Fruit fly (Drosophila melanogaster): ENCODE measurements around the gene sls.

sls gene

dm6 chr3L:2115524-2116245 is at the start of gene sls (continued):
- TF ChIP-seq usp (GFP tag; optimal IDR thresholded peaks at IDR 0.05) = no peak
- peak; percentile 91 for TF ChIP-seq Deaf1 (tag; optimal IDR thresholded peaks at IDR 0.05)
- TF ChIP-seq NK7.1 (GFP tag; optimal IDR thresholded peaks at IDR 0.05) = peak; percentile 82
- peak; percentile 75 for TF ChIP-seq Gsc (GFP tag; IDR thresholded peaks at IDR 0.05)
- TF ChIP-seq emc (GFP tag; optimal IDR thresholded peaks at IDR 0.05) = peak; percentile 83
- TF ChIP-seq dimm (GFP tag; IDR thresholded peaks at IDR 0.05) = peak; percentile 80
- TF ChIP-seq CG18262 (tag; optimal IDR thresholded peaks at IDR 0.05) = peak; percentile 89
- peak; percentile 68; the same call in 1 of the 2 replicates for TF ChIP-seq sim (GFP tag; IDR thresholded peaks at IDR 0.05)
- no peak for TF ChIP-seq Sin3A (optimal IDR thresholded peaks at IDR 0.05)
- peak in 1 of 3 experiments; percentile 91 for TF ChIP-seq lola (GFP tag; optimal IDR thresholded peaks at IDR 0.05)
- peak; percentile 87 for TF ChIP-seq CG31441 (GFP tag; IDR thresholded peaks at IDR 0.05)
- TF ChIP-seq unc-4 (GFP tag; IDR thresholded peaks at IDR 0.05; ENCODE audit: partially characterized antibody) = no peak
- TF ChIP-seq Dip3 (GFP tag; optimal IDR thresholded peaks at IDR 0.05) = peak; percentile 91
- peak; percentile 93 for TF ChIP-seq slbo (GFP tag; IDR thresholded peaks at IDR 0.05)
- TF ChIP-seq CG12744 (GFP tag; optimal IDR thresholded peaks at IDR 0.05) = peak; percentile 89
- TF ChIP-seq Oaz (GFP tag; IDR thresholded peaks at IDR 0.05) = peak; percentile 72
- no peak for TF ChIP-seq hkb (optimal IDR thresholded peaks at IDR 0.05)
- TF ChIP-seq hkb (GFP tag; IDR thresholded peaks at IDR 0.05) = peak; percentile 90
- TF ChIP-seq her (GFP tag; optimal IDR thresholded peaks at IDR 0.05) = peak; percentile 87
- peak; percentile 90 for TF ChIP-seq Dek (tag; optimal IDR thresholded peaks at IDR 0.05)
- TF ChIP-seq chm (GFP tag; IDR thresholded peaks at IDR 0.05) = peak; percentile 94
- TF ChIP-seq danr (GFP tag; IDR thresholded peaks at IDR 0.05) = peak; percentile 84
- TF ChIP-seq gcm (GFP tag; optimal IDR thresholded peaks at IDR 0.05) = peak; percentile 81
- peak; percentile 27 for TF ChIP-seq CG17186 (GFP tag; optimal IDR thresholded peaks at IDR 0.05)
- peak; percentile 70 for TF ChIP-seq Lhr (GFP tag; optimal IDR thresholded peaks at IDR 0.05)
- peak; percentile 94 for TF ChIP-seq Sox102F (GFP tag; optimal IDR thresholded peaks at IDR 0.05)
- peak; percentile 90 for TF ChIP-seq Awh (GFP tag; IDR thresholded peaks at IDR 0.05)
- TF ChIP-seq exex (tag; optimal IDR thresholded peaks at IDR 0.05) = peak; percentile 74
- TF ChIP-seq pho (GFP tag; optimal IDR thresholded peaks at IDR 0.05) = peak; percentile 92
- TF ChIP-seq ATbp (GFP tag; optimal IDR thresholded peaks at IDR 0.05) = peak; percentile 82
- peak; percentile 70 for TF ChIP-seq Hand (GFP tag; optimal IDR thresholded peaks at IDR 0.05)
- peak; percentile 91 for TF ChIP-seq CG2712 (tag; optimal IDR thresholded peaks at IDR 0.05)
- TF ChIP-seq CG4282 (GFP tag; optimal IDR thresholded peaks at IDR 0.05) = peak; percentile 88
- TF ChIP-seq CG7271 (tag; optimal IDR thresholded peaks at IDR 0.05) = peak; percentile 55
- TF ChIP-seq da (GFP tag; optimal IDR thresholded peaks at IDR 0.05) = peak; percentile 85
- TF ChIP-seq jing (GFP tag; optimal IDR thresholded peaks at IDR 0.05) = peak; percentile 89
- peak; percentile 55 for TF ChIP-seq TFAM (GFP tag; optimal IDR thresholded peaks at IDR 0.05)
- TF ChIP-seq CG6175 (GFP tag; IDR thresholded peaks at IDR 0.05) = peak; percentile 63; the same call in 1 of the 3 replicates
- TF ChIP-seq wdn (GFP tag; IDR thresholded peaks at IDR 0.05) = peak; percentile 86
- peak; percentile 92 for TF ChIP-seq Atf6 (GFP tag; IDR thresholded peaks at IDR 0.05)
- TF ChIP-seq CG2875 (GFP tag; optimal IDR thresholded peaks at IDR 0.05) = peak; percentile 84
- peak; percentile 75; the same call in 2 of the 3 replicates for TF ChIP-seq jigr1 (GFP tag; IDR thresholded peaks at IDR 0.05)
- TF ChIP-seq CkIIα-i1 (GFP tag; IDR thresholded peaks at IDR 0.05) = peak; percentile 19; the same call in 1 of the 2 replicates
- TF ChIP-seq croc (GFP tag; conservative IDR thresholded peaks at IDR 0.05) = peak; percentile 84
- peak; percentile 94 for TF ChIP-seq CG12219 (GFP tag; optimal IDR thresholded peaks at IDR 0.05)
- peak; percentile 23 for TF ChIP-seq kay (GFP tag; optimal IDR thresholded peaks at IDR 0.05)
- TF ChIP-seq corto (GFP tag; optimal IDR thresholded peaks at IDR 0.05) = no peak
- peak; percentile 47 for TF ChIP-seq Side (GFP tag; optimal IDR thresholded peaks at IDR 0.05)
- peak; percentile 92 for TF ChIP-seq CG9817 (tag; optimal IDR thresholded peaks at IDR 0.05)
- TF ChIP-seq CG8944 (GFP tag; optimal IDR thresholded peaks at IDR 0.05) = peak; percentile 94
